Worm (Caenorhabditis elegans) whole organism, L2 larva: Measurements from ENCODE around the gene C49F8.3.

ENCODE experiments used
- aly-2 ChIP-seq: fragments of 150-350 bp; optimal IDR thresholded peaks from 2 replicates; lab custom pipeline; 2014; ENCODE audit warnings: missing biosample characterization, missing genetic modification characterization
- ceh-82 ChIP-seq: fragments of 150-350 bp; optimal IDR thresholded peaks from 2 replicates; lab custom pipeline; 2014; ENCODE audit warnings: missing biosample characterization, missing genetic modification characterization
- elt-3 ChIP-seq: sonication (generic microtip); optimal IDR thresholded peaks from 2 replicates; lab custom pipeline; 2017; ENCODE audit warnings: missing biosample characterization, missing genetic modification characterization
- fos-1 ChIP-seq: fragments of 150-350 bp; optimal IDR thresholded peaks from 2 replicates; lab custom pipeline; 2014; ENCODE audit warnings: missing biosample characterization, missing genetic modification characterization
- lin-39 ChIP-seq: fragments of 150-350 bp; optimal IDR thresholded peaks from 2 replicates; lab custom pipeline; 2014; ENCODE audit warnings: missing biosample characterization, missing genetic modification reagents, missing genetic modification characterization
- mbf-1 ChIP-seq: sonication (generic microtip); optimal IDR thresholded peaks from 2 replicates; lab custom pipeline; 2017; ENCODE audit warnings: missing biosample characterization, missing genetic modification characterization
- nhr-12 ChIP-seq: fragments of 150-350 bp; optimal IDR thresholded peaks from 2 replicates; lab custom pipeline; 2014; ENCODE audit warnings: missing biosample characterization, missing genetic modification characterization
- snpc-4 ChIP-seq: fragments of 150-350 bp; optimal IDR thresholded peaks from 2 replicates; lab custom pipeline; 2014; ENCODE audit warnings: missing biosample characterization, missing genetic modification characterization
- ztf-4 ChIP-seq: fragments of 150-350 bp; optimal IDR thresholded peaks from 2 replicates; lab custom pipeline; 2014; ENCODE audit warnings: missing biosample characterization, missing genetic modification characterization

ce11 chrX:13357673-13358072 is 29.7 kb downstream of the C49F8.3 start:
- TF ChIP-seq snpc-4 (tag; lab: Kevin White, UChicago) (no peak), elt-3 (tag; lab: Kevin White, UChicago) (no peak), ztf-4 (tag; lab: Kevin White, UChicago) (no peak), fos-1 (tag; lab: Kevin White, UChicago) (no peak), aly-2 (tag; lab: Kevin White, UChicago) (no peak), mbf-1 (tag; lab: Kevin White, UChicago) (no peak), nhr-12 (tag; lab: Kevin White, UChicago) (no peak), ceh-82 (tag; lab: Kevin White, UChicago) (no peak), lin-39 (tag; lab: Kevin White, UChicago) (no peak)
